Worm (Caenorhabditis elegans): Measurements from ENCODE around the gene C28H8.7.

ce11 chrIII:5845483-5845882 is 41.3 kb downstream of the C28H8.7 start:
- no peak for TF ChIP-seq ama-1 (optimal IDR thresholded peaks at IDR 0.05)
- no peak for TF ChIP-seq ets-7 (tag; optimal IDR thresholded peaks at IDR 0.05)
- TF ChIP-seq hmg-4 (GFP tag; optimal IDR thresholded peaks at IDR 0.05), result no peak
- no peak for TF ChIP-seq tbx-11 (GFP tag; IDR thresholded peaks at IDR 0.05)
- TF ChIP-seq ceh-13 (GFP tag; optimal IDR thresholded peaks at IDR 0.05), result no peak
- TF ChIP-seq ceh-36 (tag; optimal IDR thresholded peaks at IDR 0.05), result no peak
- TF ChIP-seq aly-1 (tag; optimal IDR thresholded peaks at IDR 0.05), result no peak
- no peak for TF ChIP-seq B0310.2 (tag; optimal IDR thresholded peaks at IDR 0.05)

All from whole organism, early embryonic.